Worm (Caenorhabditis elegans): Measurements from ENCODE around the gene dao-6.
A peak's percentile ranks its signal among the peaks of the same experiment; 100 is the strongest.

dao-6 gene

ce11 chrIII:9752852-9753251, 16.9 kb upstream of the dao-6 start, which contains the start of gene ech-6:
Gene ech-6 (minus strand): TSS chrIII:9752883.
- TF ChIP-seq bed-3 (GFP tag; optimal IDR thresholded peaks at IDR 0.05) = no peak
- TF ChIP-seq mab-5 (tag; optimal IDR thresholded peaks at IDR 0.05) = no peak
- no peak for TF ChIP-seq lin-32 (GFP tag; optimal IDR thresholded peaks at IDR 0.05)
- TF ChIP-seq unc-120 (tag; optimal IDR thresholded peaks at IDR 0.05; ENCODE audit: poor library complexity, severe bottlenecking) = no peak
- no peak for TF ChIP-seq ceh-83 (GFP tag; optimal IDR thresholded peaks at IDR 0.05)
- TF ChIP-seq drap-1 (GFP tag; optimal IDR thresholded peaks at IDR 0.05) = no peak
- no peak for TF ChIP-seq tbx-8 (GFP tag; optimal IDR thresholded peaks at IDR 0.05)
- TF ChIP-seq snpc-4 (tag; optimal IDR thresholded peaks at IDR 0.05) = no peak
- no peak for TF ChIP-seq nhr-237 (tag; optimal IDR thresholded peaks at IDR 0.05)

- TF ChIP-seq sptf-1 (tag; optimal IDR thresholded peaks at IDR 0.05) = no peak
- no peak for TF ChIP-seq unc-62 (GFP tag; optimal IDR thresholded peaks at IDR 0.05)
- TF ChIP-seq mab-5 (tag; optimal IDR thresholded peaks at IDR 0.05) = no peak
- no peak for TF ChIP-seq ceh-43 (GFP tag; optimal IDR thresholded peaks at IDR 0.05)
- TF ChIP-seq lin-13 (tag; optimal IDR thresholded peaks at IDR 0.05) = no peak
- TF ChIP-seq lsy-2 (tag; optimal IDR thresholded peaks at IDR 0.05) = no peak
- no peak for TF ChIP-seq unc-39 (tag; optimal IDR thresholded peaks at IDR 0.05)
- no peak for TF ChIP-seq nhr-76 (tag; optimal IDR thresholded peaks at IDR 0.05)
Observed at ce11 chrIII:9751074-9751473, 15.1 kb upstream of the dao-6 start, which contains the start of gene T05G5.5. Gene T05G5.5 (minus strand): TSS chrIII:9751432.

- TF ChIP-seq sptf-1 (tag; optimal IDR thresholded peaks at IDR 0.05) (no peak), lin-32 (GFP tag; optimal IDR thresholded peaks at IDR 0.05) (no peak), nhr-28 (tag; optimal IDR thresholded peaks at IDR 0.05) (no peak), bed-3 (GFP tag; optimal IDR thresholded peaks at IDR 0.05) (no peak), unc-62 (GFP tag; optimal IDR thresholded peaks at IDR 0.05) (no peak), ztf-11 (tag; optimal IDR thresholded peaks at IDR 0.05) (no peak)
Observed at ce11 chrIII:9748694-9749093, 12.7 kb upstream of the dao-6 start, which contains the start of gene T05G5.4. Gene T05G5.4 (plus strand): TSS chrIII:9748934.

ce11 chrIII:9747133-9747532, 11.1 kb upstream of the dao-6 start, which contains the start of the genes iff-1 and cdk-1:
Gene iff-1 (minus strand): TSS chrIII:9747193.
Gene cdk-1 (plus strand): TSS chrIII:9747472.
- TF ChIP-seq ceh-39 (tag; optimal IDR thresholded peaks at IDR 0.05) (no peak), unc-39 (tag; optimal IDR thresholded peaks at IDR 0.05) (no peak), lsy-2 (tag; optimal IDR thresholded peaks at IDR 0.05) (peak; percentile 37), unc-120 (tag; optimal IDR thresholded peaks at IDR 0.05; ENCODE audit: poor library complexity, severe bottlenecking) (peak; percentile 49), ces-1 (GFP tag; optimal IDR thresholded peaks at IDR 0.05) (peak; percentile 41), elt-3 (tag; optimal IDR thresholded peaks at IDR 0.05) (no peak), mep-1 (tag; optimal IDR thresholded peaks at IDR 0.05) (peak; percentile 63), pha-4 (tag; optimal IDR thresholded peaks at IDR 0.05) (peak; percentile 15), nhr-237 (tag; optimal IDR thresholded peaks at IDR 0.05) (peak; percentile 21)

- no peak for TF ChIP-seq bed-3 (GFP tag; optimal IDR thresholded peaks at IDR 0.05)
- no peak for TF ChIP-seq unc-39 (tag; optimal IDR thresholded peaks at IDR 0.05)
- TF ChIP-seq pha-4 (tag; optimal IDR thresholded peaks at IDR 0.05) = no peak
- no peak for TF ChIP-seq lsy-2 (tag; optimal IDR thresholded peaks at IDR 0.05)
- TF ChIP-seq blmp-1 (tag; optimal IDR thresholded peaks at IDR 0.05) = no peak
- TF ChIP-seq elt-1 (tag; optimal IDR thresholded peaks at IDR 0.05; ENCODE audit: borderline replicate concordance, insufficient read depth) = no peak
- no peak for TF ChIP-seq ham-2 (GFP tag; optimal IDR thresholded peaks at IDR 0.05)
- no peak for TF ChIP-seq ceh-43 (GFP tag; optimal IDR thresholded peaks at IDR 0.05)
- TF ChIP-seq tbx-8 (GFP tag; optimal IDR thresholded peaks at IDR 0.05) = no peak
- no peak for TF ChIP-seq drap-1 (GFP tag; optimal IDR thresholded peaks at IDR 0.05)
- no peak for TF ChIP-seq mls-2 (tag; optimal IDR thresholded peaks at IDR 0.05)
- no peak for TF ChIP-seq elt-3 (tag; optimal IDR thresholded peaks at IDR 0.05)
- TF ChIP-seq mep-1 (tag; optimal IDR thresholded peaks at IDR 0.05) = no peak
- no peak for TF ChIP-seq sptf-1 (tag; optimal IDR thresholded peaks at IDR 0.05)
- TF ChIP-seq nhr-237 (tag; optimal IDR thresholded peaks at IDR 0.05) = no peak
- TF ChIP-seq flh-1 (GFP tag; optimal IDR thresholded peaks at IDR 0.05) = no peak
- no peak for TF ChIP-seq lin-13 (tag; optimal IDR thresholded peaks at IDR 0.05)
Observed at ce11 chrIII:9746665-9747064, 10.7 kb upstream of the dao-6 start.

ce11 chrIII:9745333-9745897, 9.4 kb upstream of the dao-6 start:
- TF ChIP-seq ceh-83 (GFP tag; optimal IDR thresholded peaks at IDR 0.05) (no peak), sptf-1 (tag; optimal IDR thresholded peaks at IDR 0.05) (no peak), M03D4.4 (tag; optimal IDR thresholded peaks at IDR 0.05) (no peak), unc-62 (GFP tag; optimal IDR thresholded peaks at IDR 0.05) (peak; percentile 20)

All from whole organism, mixed stage, embryonic.